Fruit fly (Drosophila melanogaster) whole organism, embryonic: ENCODE results near the gene CG13077.

Experiments used
- Asciz ChIP-seq: fragments of 200-800 bp; sonication (Bioruptor generic); optimal IDR thresholded peaks from 2 replicates; lab custom pipeline; 2017; ENCODE audit warnings: missing biosample characterization, mild to moderate bottlenecking, missing genetic modification characterization, missing genetic modification reagents
- Atf6 ChIP-seq: fragments of 200-800 bp; sonication (Bioruptor generic); IDR thresholded peaks from 2 replicates; pipeline ENCODE4 v1.3.6; 2022; ENCODE audit warnings: missing biosample characterization, missing genetic modification characterization
- Awh ChIP-seq: fragments of 200-800 bp; sonication (Bioruptor generic); IDR thresholded peaks from 2 replicates; pipeline ENCODE4, ENCODE4 v1.3.6; 2022; ENCODE audit warnings: missing biosample characterization, missing genetic modification characterization
- BtbVII ChIP-seq: fragments of 200-800 bp; sonication (Bioruptor generic); optimal IDR thresholded peaks from 3 replicates; lab custom pipeline; 2017; ENCODE audit warnings: missing biosample characterization, mild to moderate bottlenecking, missing genetic modification characterization
- Bteb2 ChIP-seq: fragments of 200-800 bp; sonication (Bioruptor generic); optimal IDR thresholded peaks from 2 replicates; lab custom pipeline; 2016; ENCODE audit warnings: missing biosample characterization, missing genetic modification characterization
- CG10366 ChIP-seq: fragments of 200-800 bp; sonication (Bioruptor generic); IDR thresholded peaks from 2 replicates; pipeline ENCODE4 v1.3.6; 2022; ENCODE audit warnings: missing biosample characterization, missing genetic modification characterization
- CG11085 ChIP-seq: fragments of 200-800 bp; sonication (Bioruptor generic); IDR thresholded peaks from 2 replicates; pipeline ENCODE4 v1.3.6; 2022; ENCODE audit warnings: missing biosample characterization, missing genetic modification characterization
- CG11723 ChIP-seq: fragments of 200-800 bp; sonication (Bioruptor generic); optimal IDR thresholded peaks from 2 replicates; lab custom pipeline; 2017; ENCODE audit warnings: missing biosample characterization, mild to moderate bottlenecking, missing genetic modification characterization
- CG12071 ChIP-seq: fragments of 200-800 bp; sonication (Bioruptor generic); optimal IDR thresholded peaks from 3 replicates; lab custom pipeline; 2018; ENCODE audit warnings: missing biosample characterization, mild to moderate bottlenecking, missing genetic modification characterization
- CG12155 ChIP-seq: fragments of 200-800 bp; sonication (Bioruptor generic); optimal IDR thresholded peaks from 3 replicates; lab custom pipeline; 2016; ENCODE audit warnings: missing biosample characterization, missing genetic modification characterization
- CG15073 ChIP-seq: fragments of 200-800 bp; sonication (Bioruptor generic); optimal IDR thresholded peaks from 2 replicates; lab custom pipeline; 2016; ENCODE audit warnings: missing biosample characterization, missing genetic modification characterization
- CG1603 ChIP-seq: fragments of 200-800 bp; sonication (Bioruptor generic); optimal IDR thresholded peaks from 2 replicates; lab custom pipeline; 2019; ENCODE audit warnings: missing biosample characterization, mild to moderate bottlenecking, missing genetic modification characterization, moderate library complexity
- CG1647 ChIP-seq: fragments of 200-800 bp; sonication (Bioruptor generic); optimal IDR thresholded peaks from 3 replicates; lab custom pipeline; 2016; ENCODE audit warnings: missing biosample characterization, missing genetic modification characterization
- CG16815 ChIP-seq: fragments of 200-800 bp; sonication (Bioruptor generic); optimal IDR thresholded peaks from 3 replicates; lab custom pipeline; 2017; ENCODE audit warnings: missing biosample characterization, mild to moderate bottlenecking, missing genetic modification characterization
- CG31388 ChIP-seq: fragments of 200-800 bp; sonication (Bioruptor generic); optimal IDR thresholded peaks from 2 replicates; lab custom pipeline; 2016; ENCODE audit warnings: missing biosample characterization, missing genetic modification characterization
- CG32767 ChIP-seq: fragments of 200-800 bp; sonication (Bioruptor generic); IDR thresholded peaks from 2 replicates; pipeline ENCODE4 v1.3.6; 2022; ENCODE audit warnings: missing biosample characterization, missing genetic modification characterization
- CG3726 ChIP-seq: fragments of 200-800 bp; sonication (Bioruptor generic); IDR thresholded peaks from 3 replicates; pipeline ENCODE4, ENCODE4 v1.3.6; 2022; ENCODE audit warnings: missing biosample characterization, missing genetic modification characterization
- CG4404 ChIP-seq: fragments of 200-800 bp; sonication (Bioruptor generic); IDR thresholded peaks from 2 replicates; pipeline ENCODE4 v1.3.6; 2022; ENCODE audit warnings: missing biosample characterization, missing genetic modification characterization
- CG7928 ChIP-seq: fragments of 200-800 bp; sonication (Bioruptor generic); optimal IDR thresholded peaks from 2 replicates; lab custom pipeline; 2017; ENCODE audit warnings: missing biosample characterization, mild to moderate bottlenecking, missing genetic modification characterization
- CG8388 ChIP-seq: fragments of 200-800 bp; sonication (Bioruptor generic); optimal IDR thresholded peaks from 2 replicates; lab custom pipeline; 2019; ENCODE audit warnings: missing biosample characterization, mild to moderate bottlenecking, missing genetic modification characterization, moderate library complexity
- CG9817 ChIP-seq: fragments of 200-800 bp; sonication (Bioruptor generic); optimal IDR thresholded peaks from 2 replicates; lab custom pipeline; 2018; ENCODE audit warnings: missing biosample characterization, mild to moderate bottlenecking, missing genetic modification characterization, moderate library complexity
- D ChIP-seq, 2 experiments: fragments of 200-800 bp in 1 of 2; fragments of >200 bp in 1 of 2; sonication (Bioruptor generic) in 1 of 2; optimal IDR thresholded peaks; 2 replicates in 1 of 2; 3 replicates in 1 of 2; lab custom pipeline; 2017; ENCODE audit warnings: mild to moderate bottlenecking in 1 of 2, missing biosample characterization in 1 of 2, missing genetic modification characterization in 1 of 2, missing genetic modification reagents in 1 of 2
- Dbx ChIP-seq: fragments of 200-800 bp; sonication (Bioruptor generic); IDR thresholded peaks from 3 replicates; pipeline ENCODE4 v1.3.6; 2022; ENCODE audit warnings: missing biosample characterization, missing genetic modification characterization
- Dip3 ChIP-seq: fragments of 200-800 bp; sonication (Bioruptor generic); optimal IDR thresholded peaks from 3 replicates; lab custom pipeline; 2016; ENCODE audit warnings: missing biosample characterization, missing genetic modification characterization
- Doc3 ChIP-seq: fragments of 200-800 bp; sonication (Bioruptor generic); IDR thresholded peaks from 3 replicates; pipeline ENCODE4 v1.3.6; 2022; ENCODE audit warnings: missing biosample characterization, missing genetic modification characterization; ENCODE audit not compliant: partially characterized antibody
- Ets65A ChIP-seq: fragments of 200-800 bp; sonication (Bioruptor generic); peaks from one replicate; lab custom pipeline; 2016; ENCODE audit warnings: missing biosample characterization, missing genetic modification characterization
- Gsc ChIP-seq: fragments of 200-800 bp; sonication (Bioruptor generic); IDR thresholded peaks from 2 replicates; pipeline ENCODE4 v1.3.6; 2022; ENCODE audit warnings: missing biosample characterization, missing genetic modification characterization
- HLHmδ ChIP-seq: fragments of 200-800 bp; sonication (Bioruptor generic); optimal IDR thresholded peaks from 2 replicates; lab custom pipeline; 2018; ENCODE audit warnings: missing biosample characterization, mild to moderate bottlenecking, missing genetic modification characterization, moderate library complexity
- Nf-YC ChIP-seq: fragments of 200-800 bp; optimal IDR thresholded peaks from 3 replicates; lab custom pipeline; 2019; ENCODE audit warnings: missing biosample characterization, mild to moderate bottlenecking, missing genetic modification characterization, moderate library complexity
- Opbp ChIP-seq: fragments of 200-800 bp; sonication (Bioruptor generic); IDR thresholded peaks from 3 replicates; pipeline ENCODE4 v1.3.6; 2022; ENCODE audit warnings: missing biosample characterization, missing genetic modification characterization; ENCODE audit not compliant: partially characterized antibody
- Ssrp ChIP-seq: fragments of 200-800 bp; sonication (Bioruptor generic); optimal IDR thresholded peaks from 2 replicates; lab custom pipeline; 2018; ENCODE audit warnings: missing biosample characterization, mild to moderate bottlenecking, missing genetic modification characterization, moderate library complexity
- YL-1 ChIP-seq: fragments of 200-800 bp; sonication (Bioruptor generic); optimal IDR thresholded peaks from 3 replicates; lab custom pipeline; 2017; ENCODE audit warnings: missing biosample characterization, mild to moderate bottlenecking, missing genetic modification characterization
- ase ChIP-seq: fragments of 200-800 bp; sonication (Bioruptor generic); IDR thresholded peaks from 3 replicates; pipeline ENCODE4 v1.3.6; 2022; ENCODE audit warnings: missing biosample characterization, missing genetic modification characterization
- bbx ChIP-seq: fragments of 200-800 bp; sonication (Bioruptor generic); IDR thresholded peaks from 2 replicates; pipeline ENCODE4 v1.3.6; 2022; ENCODE audit warnings: missing biosample characterization, missing genetic modification characterization; ENCODE audit not compliant: partially characterized antibody
- bcd ChIP-seq: fragments of 200-800 bp; sonication (Bioruptor generic); optimal IDR thresholded peaks from 2 replicates; lab custom pipeline; 2017; ENCODE audit warnings: missing biosample characterization, mild to moderate bottlenecking, missing genetic modification characterization
- bowl ChIP-seq: fragments of 200-800 bp; sonication (Bioruptor generic); IDR thresholded peaks from 2 replicates; pipeline ENCODE4 v1.3.6; 2022; ENCODE audit warnings: missing biosample characterization, missing genetic modification characterization
- dati ChIP-seq: fragments of 200-800 bp; sonication (Bioruptor generic); IDR thresholded peaks from 2 replicates; pipeline ENCODE4 v1.3.6; 2022; ENCODE audit warnings: missing biosample characterization, missing genetic modification characterization
- en ChIP-seq: fragments of 200-800 bp; sonication (Bioruptor generic); optimal IDR thresholded peaks from 2 replicates; lab custom pipeline; 2016; ENCODE audit warnings: missing biosample characterization, missing genetic modification characterization
- fd64A ChIP-seq: fragments of 200-800 bp; sonication (Bioruptor generic); optimal IDR thresholded peaks from 3 replicates; lab custom pipeline; 2018; ENCODE audit warnings: missing biosample characterization, mild to moderate bottlenecking, missing genetic modification characterization
- fd96Cb ChIP-seq: fragments of 200-800 bp; sonication (Bioruptor generic); optimal IDR thresholded peaks from 2 replicates; lab custom pipeline; 2018; ENCODE audit warnings: missing biosample characterization, mild to moderate bottlenecking, missing genetic modification characterization, moderate library complexity
- lov ChIP-seq, 2 experiments: fragments of 200-800 bp in 1 of 2; fragments of >200 bp in 1 of 2; sonication (Bioruptor generic) in 1 of 2; IDR thresholded peaks in 1 of 2; optimal IDR thresholded peaks in 1 of 2; 2 replicates in 1 of 2; 3 replicates in 1 of 2; pipeline versions ENCODE4 v1.3.6 to Lab custom; 2017 to 2022; ENCODE audit warnings: missing biosample characterization in 1 of 2, missing genetic modification characterization in 1 of 2
- odd ChIP-seq: fragments of 200-800 bp; sonication (Bioruptor generic); optimal IDR thresholded peaks from 2 replicates; lab custom pipeline; 2017; ENCODE audit warnings: missing biosample characterization, mild to moderate bottlenecking, missing genetic modification characterization
- peb ChIP-seq: fragments of 200-800 bp; sonication (Bioruptor generic); IDR thresholded peaks from 2 replicates; pipeline ENCODE4 v1.3.6; 2022; ENCODE audit warnings: missing biosample characterization, missing genetic modification characterization
- sd ChIP-seq: fragments of 200-800 bp; sonication (Bioruptor generic); optimal IDR thresholded peaks from 3 replicates; lab custom pipeline; 2018; ENCODE audit warnings: missing biosample characterization, mild to moderate bottlenecking, missing genetic modification characterization, moderate library complexity
- slbo ChIP-seq: fragments of 200-800 bp; sonication (Bioruptor generic); IDR thresholded peaks from 2 replicates; pipeline ENCODE4 v1.3.6; 2022; ENCODE audit warnings: missing biosample characterization, missing genetic modification characterization
- tap ChIP-seq: fragments of 200-800 bp; optimal IDR thresholded peaks from 3 replicates; lab custom pipeline; 2019; ENCODE audit warnings: missing biosample characterization, mild to moderate bottlenecking, missing genetic modification characterization, moderate library complexity
- tx ChIP-seq: fragments of 200-800 bp; sonication (Bioruptor generic); optimal IDR thresholded peaks from 2 replicates; lab custom pipeline; 2016; ENCODE audit warnings: missing biosample characterization, missing genetic modification characterization
- z ChIP-seq: fragments of 200-800 bp; sonication (Bioruptor generic); IDR thresholded peaks from 3 replicates; pipeline ENCODE4 v1.3.6; 2022; ENCODE audit warnings: missing biosample characterization, missing genetic modification characterization
- zf30C ChIP-seq: fragments of 200-800 bp; sonication (Bioruptor generic); optimal IDR thresholded peaks from 3 replicates; lab custom pipeline; 2018; ENCODE audit warnings: missing biosample characterization, mild to moderate bottlenecking, missing genetic modification characterization

The CG13077 gene

dm6 chr2L:19577187-19577765 lies 11.6 kb downstream of the CG13077 start, which contains the start of the genes spi and msb1l (continued):
- TF ChIP-seq Gsc (GFP tag; lab: Robert Waterston, UW): no peak
- TF ChIP-seq Nf-YC: peak; percentile 67
- TF ChIP-seq CG10366: peak; percentile 19; the same call in 1 of the 2 replicates
- TF ChIP-seq Ets65A (GFP tag; lab: Kevin White, UChicago): peak; percentile 92
- no peak for TF ChIP-seq Asciz (GFP tag; lab: Kevin White, UChicago)
- no peak for TF ChIP-seq CG3726 (GFP tag; lab: Robert Waterston, UW)
- TF ChIP-seq bowl (GFP tag; lab: Robert Waterston, UW): no peak
- peak; percentile 77 for TF ChIP-seq slbo (GFP tag; lab: Robert Waterston, UW)
- TF ChIP-seq tx: no peak
- peak; percentile 45 for TF ChIP-seq Ssrp (tag; lab: Kevin White, UChicago)
- TF ChIP-seq bbx (GFP tag; lab: Robert Waterston, UW): peak; percentile 10; the same call in 1 of the 2 replicates
- no peak for TF ChIP-seq lov (optimal IDR thresholded peaks at IDR 0.05; lab: Kevin White, UChicago)
- TF ChIP-seq lov (GFP tag; IDR thresholded peaks at IDR 0.05; lab: Robert Waterston, UW): 0 out of 3 replicates have a peak, but pooled peaks have one; percentile 37
- peak; percentile 65 for TF ChIP-seq CG9817 (tag; lab: Kevin White, UChicago)
- no peak for TF ChIP-seq z (GFP tag; lab: Robert Waterston, UW)
- TF ChIP-seq en (GFP tag; lab: Kevin White, UChicago): no peak
- TF ChIP-seq fd64A (GFP tag; lab: Kevin White, UChicago): no peak
- TF ChIP-seq Bteb2 (GFP tag; lab: Kevin White, UChicago): no peak
- no peak for TF ChIP-seq HLHmδ (GFP tag; lab: Kevin White, UChicago)
- TF ChIP-seq CG15073: no peak
- TF ChIP-seq sd (tag; lab: Kevin White, UChicago): no peak
- no peak for TF ChIP-seq ase (GFP tag; lab: Robert Waterston, UW)
- no peak for TF ChIP-seq dati
- TF ChIP-seq CG1647 (GFP tag; lab: Kevin White, UChicago): peak; percentile 4
- TF ChIP-seq fd96Cb: peak; percentile 45
- peak; percentile 34 for TF ChIP-seq bcd
- TF ChIP-seq BtbVII (GFP tag; lab: Kevin White, UChicago): no peak
- 0 out of 2 replicates have a peak, but pooled peaks have one; percentile 41 for TF ChIP-seq CG11085 (GFP tag; lab: Robert Waterston, UW)
- no peak for TF ChIP-seq CG1603 (tag; lab: Kevin White, UChicago)
- peak; percentile 55 for TF ChIP-seq CG4404 (GFP tag; lab: Robert Waterston, UW)
- TF ChIP-seq zf30C: no peak
- peak; percentile 61 for TF ChIP-seq CG12155 (GFP tag; lab: Kevin White, UChicago)
- TF ChIP-seq Dbx (GFP tag; lab: Robert Waterston, UW): peak; percentile 65; the same call in 2 of the 3 replicates
- TF ChIP-seq CG31388 (GFP tag; lab: Kevin White, UChicago): no peak
- peak; percentile 50 for TF ChIP-seq CG16815
- TF ChIP-seq CG32767 (GFP tag; lab: Robert Waterston, UW): no peak
- TF ChIP-seq odd: no peak
- no peak for TF ChIP-seq CG7928 (GFP tag; lab: Kevin White, UChicago)
- no peak for TF ChIP-seq tap (tag; lab: Kevin White, UChicago)
- 0 out of 3 replicates have a peak, but pooled peaks have one; percentile 24 for TF ChIP-seq Doc3
- peak; percentile 43; the same call in 1 of the 2 replicates for TF ChIP-seq Atf6
- TF ChIP-seq YL-1: no peak
- no peak for TF ChIP-seq CG11723 (GFP tag; lab: Kevin White, UChicago)
- no peak for TF ChIP-seq D (optimal IDR thresholded peaks at IDR 0.05; lab: Kevin White, UChicago)
- no peak for TF ChIP-seq D (GFP tag; optimal IDR thresholded peaks at IDR 0.05; lab: Kevin White, UChicago)
- no peak for TF ChIP-seq CG12071 (GFP tag; lab: Kevin White, UChicago)
- no peak for TF ChIP-seq Dip3 (GFP tag; lab: Kevin White, UChicago)
- no peak for TF ChIP-seq Awh (GFP tag; lab: Robert Waterston, UW)
- peak; percentile 56; the same call in 2 of the 3 replicates for TF ChIP-seq Opbp
- TF ChIP-seq peb (GFP tag; lab: Robert Waterston, UW): 0 out of 2 replicates have a peak, but pooled peaks have one; percentile 7
- peak; percentile 8 for TF ChIP-seq CG8388 (GFP tag; lab: Kevin White, UChicago)
